Fruit fly (Drosophila melanogaster) whole organism, wandering third instar larva: ENCODE data around the gene scu.

Experiments
- CrebA ChIP-seq: fragments of 200-800 bp; sonication (Bioruptor generic); optimal IDR thresholded peaks from 2 replicates; lab custom pipeline; 2016; ENCODE audit warnings: missing biosample characterization, mild to moderate bottlenecking, missing genetic modification characterization, borderline replicate concordance
- Dfd ChIP-seq: fragments of >200 bp; optimal IDR thresholded peaks from 2 replicates; lab custom pipeline; 2017; ENCODE audit warnings: missing biosample characterization, missing genetic modification characterization
- Dif ChIP-seq: fragments of 200-275, 200-300 bp; sonication (Bioruptor generic); optimal IDR thresholded peaks from 2 replicates; lab custom pipeline; 2018; ENCODE audit warnings: missing biosample characterization, missing genetic modification characterization; ENCODE audit not compliant: partially characterized antibody
- Myc ChIP-seq: fragments of >200 bp; optimal IDR thresholded peaks from 2 replicates; lab custom pipeline; 2017
- N ChIP-seq: fragments of >200 bp; optimal IDR thresholded peaks from 2 replicates; lab custom pipeline; 2018; ENCODE audit warnings: missing biosample characterization, missing external identifiers, missing genetic modification characterization
- dsf ChIP-seq: sonication (Bioruptor generic); optimal IDR thresholded peaks from 2 replicates; lab custom pipeline; 2016; ENCODE audit warnings: missing biosample characterization, missing genetic modification characterization, borderline replicate concordance
- ey ChIP-seq: fragments of 200-800 bp; sonication (Bioruptor generic); optimal IDR thresholded peaks from 2 replicates; lab custom pipeline; 2016; ENCODE audit warnings: missing biosample characterization, missing genetic modification characterization
- lola ChIP-seq: fragments of >200 bp; optimal IDR thresholded peaks from 2 replicates; lab custom pipeline; 2017; ENCODE audit warnings: missing biosample characterization, missing genetic modification characterization

- TF ChIP-seq N (GFP tag; lab: Kevin White, UChicago) (no peak), ey (GFP tag; lab: Kevin White, UChicago) (no peak), dsf (no peak), CrebA (GFP tag; lab: Kevin White, UChicago) (no peak), Myc (lab: Kevin White, UChicago) (no peak), Dfd (GFP tag; lab: Kevin White, UChicago) (no peak), lola (GFP tag; lab: Kevin White, UChicago) (no peak), Dif (no peak)
Observed at dm6 chrX:18108676-18109075, 17.6 kb downstream of the scu start.
